Fruit fly (Drosophila melanogaster) whole organism, prepupa: ENCODE results near the gene CG6729.

Experiments used
- Blimp-1 ChIP-seq: fragments of 200-800 bp; sonication (Bioruptor generic); optimal IDR thresholded peaks from 3 replicates; lab custom pipeline; 2017; ENCODE audit warnings: missing biosample characterization, missing genetic modification characterization, mild to moderate bottlenecking, moderate library complexity, missing genetic modification reagents
- CG3919 ChIP-seq: fragments of 200-800 bp; sonication (Bioruptor generic); optimal IDR thresholded peaks from 3 replicates; lab custom pipeline; 2016; ENCODE audit warnings: missing biosample characterization, missing genetic modification characterization
- Gug ChIP-seq: fragments of 200-800 bp; sonication (Bioruptor generic); IDR thresholded peaks from 2 replicates; pipeline ENCODE4 v1.3.6; 2022; ENCODE audit warnings: missing biosample characterization, missing genetic modification characterization
- vri ChIP-seq: fragments of 200-800 bp; sonication (Bioruptor generic); optimal IDR thresholded peaks from 3 replicates; lab custom pipeline; 2016; ENCODE audit warnings: missing biosample characterization, mild to moderate bottlenecking, missing genetic modification characterization

DNA sequence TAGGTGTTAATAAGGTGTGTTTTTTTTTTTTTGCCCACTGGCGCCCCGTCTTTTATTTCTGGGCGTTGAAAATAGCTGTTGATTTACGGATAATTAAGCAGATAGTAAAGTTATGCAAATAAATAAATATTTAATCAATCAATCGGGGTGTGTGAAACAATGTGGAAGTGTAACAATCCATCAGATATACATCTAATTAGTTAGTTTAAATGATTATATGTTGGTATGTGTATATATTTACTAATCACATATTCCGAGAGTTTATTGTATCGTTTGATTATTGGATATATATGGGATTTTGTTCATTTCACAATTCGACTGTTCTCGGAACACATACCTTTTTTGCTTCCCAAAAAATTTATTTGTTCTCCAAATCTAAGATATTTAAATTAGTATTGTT lies 46.2 kb upstream of the CG6729 start, which contains the start of gene CG31870:
- TF ChIP-seq CG3919 (GFP tag; lab: Kevin White, UChicago) (no peak), Gug (GFP tag; lab: Robert Waterston, UW) (no peak), vri (GFP tag; lab: Kevin White, UChicago) (no peak), Blimp-1 (no peak)
